Worm (Caenorhabditis elegans): Measurements from ENCODE around the gene H03A11.13.

- TF ChIP-seq ztf-29 (GFP tag; IDR thresholded peaks at IDR 0.05) (no peak), klf-2 (GFP tag; conservative IDR thresholded peaks at IDR 0.05) (no peak), flt-1 (GFP tag; IDR thresholded peaks at IDR 0.05) (no peak), ztf-23 (GFP tag; IDR thresholded peaks at IDR 0.05) (no peak), tab-1 (GFP tag; IDR thresholded peaks at IDR 0.05) (no peak), cog-1 (tag; optimal IDR thresholded peaks at IDR 0.05) (no peak), T22C8.4 (GFP tag; IDR thresholded peaks at IDR 0.05) (no peak), med-1 (GFP tag; optimal IDR thresholded peaks at IDR 0.05; ENCODE audit: insufficient read depth) (no peak)
Observed at ce11 chrX:15229174-15229573, 16.1 kb upstream of the H03A11.13 start.

Measured in whole organism, midembryonic.